Fruit fly (Drosophila melanogaster): ENCODE measurements around the gene Acp63F.

DNA sequence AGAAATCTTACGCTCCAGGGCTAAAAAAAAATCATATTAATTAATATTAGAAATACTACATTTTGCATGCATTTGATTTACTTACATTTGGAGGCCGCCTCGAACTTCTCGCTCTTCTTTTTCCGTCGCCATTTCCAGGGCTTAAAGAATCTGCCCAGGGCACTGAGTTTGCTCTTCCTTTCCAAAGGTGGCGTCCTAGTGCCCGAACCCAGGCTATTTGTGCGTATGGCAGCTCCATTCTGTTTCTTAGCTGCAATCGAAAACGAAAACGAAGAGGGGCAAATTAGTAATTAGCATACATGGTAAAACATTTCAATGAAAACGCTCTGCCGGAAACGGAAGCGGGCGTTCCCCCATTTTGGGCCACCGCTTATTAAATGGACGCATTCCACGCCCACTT lies 47.0 kb downstream of the Acp63F start:
- TF ChIP-seq ey (GFP tag; optimal IDR thresholded peaks at IDR 0.05) (no peak), usp (GFP tag; optimal IDR thresholded peaks at IDR 0.05) (no peak), Hr83 (GFP tag; optimal IDR thresholded peaks at IDR 0.05; ENCODE audit: poor library complexity, severe bottlenecking) (no peak), pan (optimal IDR thresholded peaks at IDR 0.05) (no peak), Dif (GFP tag; optimal IDR thresholded peaks at IDR 0.05; ENCODE audit: partially characterized antibody) (no peak), Myc (optimal IDR thresholded peaks at IDR 0.05) (no peak), dl (GFP tag; optimal IDR thresholded peaks at IDR 0.05; ENCODE audit: insufficient read depth in 1 of 2, partially characterized antibody in 2 of 2) (no peak), CG32264 (GFP tag; optimal IDR thresholded peaks at IDR 0.05) (no peak), h (GFP tag; optimal IDR thresholded peaks at IDR 0.05) (no peak)
